Worm (Caenorhabditis elegans): ENCODE results near the gene mff-1.

- TF ChIP-seq hlh-6 (tag; optimal IDR thresholded peaks at IDR 0.05) (no peak), nfya-1 (tag; optimal IDR thresholded peaks at IDR 0.05) (no peak), ets-4 (tag; optimal IDR thresholded peaks at IDR 0.05) (no peak), K09A11.1 (tag; optimal IDR thresholded peaks at IDR 0.05; ENCODE audit: insufficient read depth) (no peak), ceh-31 (tag; optimal IDR thresholded peaks at IDR 0.05) (no peak), unc-3 (GFP tag; conservative IDR thresholded peaks at IDR 0.05) (no peak), unc-3 (tag; optimal IDR thresholded peaks at IDR 0.05) (no peak), ahr-1 (tag; optimal IDR thresholded peaks at IDR 0.05) (no peak), ama-1 (optimal IDR thresholded peaks at IDR 0.05) (no peak), fkh-10 (GFP tag; optimal IDR thresholded peaks at IDR 0.05) (no peak)
Measured at ce11 chrX:12982725-12983124, 4.3 kb downstream of the mff-1 start.

All from whole organism, late embryonic.